Worm (Caenorhabditis elegans) whole organism, mixed stage, embryonic: ENCODE data around the gene str-102.

Experiments used
- M03D4.4 ChIP-seq: sonication (generic microtip); optimal IDR thresholded peaks from 2 replicates; lab custom pipeline; 2017; ENCODE audit warnings: mild to moderate bottlenecking, missing genetic modification characterization, missing compliant biosample characterization
- bed-3 ChIP-seq: fragments of 200-800 bp; sonication (Bioruptor generic); optimal IDR thresholded peaks from 3 replicates; lab custom pipeline; 2018; ENCODE audit warnings: mild to moderate bottlenecking, missing genetic modification characterization, moderate library complexity, missing compliant biosample characterization
- drap-1 ChIP-seq: fragments of 200-800 bp; sonication (Bioruptor generic); optimal IDR thresholded peaks from 3 replicates; lab custom pipeline; 2018; ENCODE audit warnings: mild to moderate bottlenecking, missing genetic modification characterization, missing compliant biosample characterization
- flh-1 ChIP-seq: fragments of 200-800 bp; sonication (Bioruptor generic); optimal IDR thresholded peaks from 2 replicates; lab custom pipeline; 2018; ENCODE audit warnings: mild to moderate bottlenecking, missing genetic modification characterization, moderate library complexity, missing compliant biosample characterization
- ham-2 ChIP-seq: fragments of 200-800 bp; sonication (Bioruptor generic); optimal IDR thresholded peaks from 2 replicates; lab custom pipeline; 2018; ENCODE audit warnings: mild to moderate bottlenecking, missing genetic modification characterization, missing compliant biosample characterization
- lin-13 ChIP-seq: fragments of 150-350 bp; optimal IDR thresholded peaks from 2 replicates; lab custom pipeline; 2014; ENCODE audit warnings: missing biosample characterization, missing genetic modification characterization
- lsy-2 ChIP-seq: fragments of 150-350 bp; optimal IDR thresholded peaks from 2 replicates; lab custom pipeline; 2014; ENCODE audit warnings: missing biosample characterization, missing genetic modification characterization
- mep-1 ChIP-seq: fragments of 150-350 bp; optimal IDR thresholded peaks from 2 replicates; lab custom pipeline; 2017; ENCODE audit warnings: missing biosample characterization, missing genetic modification reagents, missing genetic modification characterization, inconsistent platforms
- mls-2 ChIP-seq: sonication (generic microtip); optimal IDR thresholded peaks from 2 replicates; lab custom pipeline; 2016; ENCODE audit warnings: mild to moderate bottlenecking, missing genetic modification characterization, moderate library complexity, missing compliant biosample characterization
- nhr-28 ChIP-seq: fragments of 150-350 bp; optimal IDR thresholded peaks from 2 replicates; lab custom pipeline; 2014; ENCODE audit warnings: missing biosample characterization, missing genetic modification characterization
- nhr-76 ChIP-seq: sonication (generic microtip); optimal IDR thresholded peaks from 2 replicates; lab custom pipeline; 2017; ENCODE audit warnings: missing biosample characterization, missing genetic modification characterization
- snpc-4 ChIP-seq: fragments of 150-350 bp; optimal IDR thresholded peaks from 2 replicates; lab custom pipeline; 2014; ENCODE audit warnings: missing biosample characterization, missing genetic modification characterization
- sptf-1 ChIP-seq: sonication (generic microtip); optimal IDR thresholded peaks from 2 replicates; lab custom pipeline; 2017; ENCODE audit warnings: mild to moderate bottlenecking, missing genetic modification characterization, moderate library complexity, missing compliant biosample characterization
- tbx-8 ChIP-seq: fragments of 200-800 bp; sonication (Bioruptor generic); optimal IDR thresholded peaks from 2 replicates; lab custom pipeline; 2018; ENCODE audit warnings: mild to moderate bottlenecking, missing genetic modification characterization, moderate library complexity, missing compliant biosample characterization
- unc-39 ChIP-seq: fragments of 150-350 bp; optimal IDR thresholded peaks from 2 replicates; lab custom pipeline; 2014; ENCODE audit warnings: missing biosample characterization, missing genetic modification characterization
- unc-62 ChIP-seq: fragments of 150-350 bp; optimal IDR thresholded peaks from 2 replicates; lab custom pipeline; 2014; ENCODE audit warnings: missing biosample characterization, missing genetic modification reagents, missing genetic modification characterization
- ztf-11 ChIP-seq: fragments of 150-350 bp; optimal IDR thresholded peaks from 2 replicates; lab custom pipeline; 2014; ENCODE audit warnings: missing biosample characterization, missing genetic modification characterization

str-102 gene

DNA sequence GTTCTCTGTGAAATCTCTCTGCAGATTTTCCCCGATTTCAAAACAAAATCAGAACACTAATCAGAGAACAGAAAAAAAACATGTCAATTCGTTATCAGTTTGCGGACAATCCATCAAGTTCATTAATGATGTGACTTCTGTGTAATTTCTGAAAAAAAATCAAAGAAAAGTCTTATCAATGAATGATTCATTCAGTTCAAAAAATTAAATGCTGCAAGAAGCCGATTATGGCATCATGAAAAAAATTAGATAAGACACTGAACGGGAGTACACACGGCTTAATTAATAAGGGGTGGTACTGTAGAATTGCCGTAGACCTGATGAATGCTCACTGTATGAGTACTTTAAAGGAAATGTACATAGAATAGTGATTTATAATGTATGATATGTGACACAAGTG, 51.3 kb downstream of the str-102 start:
- TF ChIP-seq mls-2, result no peak
- TF ChIP-seq sptf-1 (tag; lab: Kevin White, UChicago), result no peak
- no peak for TF ChIP-seq ztf-11 (tag; lab: Kevin White, UChicago)
- TF ChIP-seq ham-2 (GFP tag; lab: Kevin White, UChicago), result no peak
- TF ChIP-seq unc-39 (tag; lab: Kevin White, UChicago), result no peak
- TF ChIP-seq unc-62 (GFP tag; lab: Kevin White, UChicago), result no peak
- TF ChIP-seq mep-1, result no peak
- no peak for TF ChIP-seq nhr-76 (tag; lab: Kevin White, UChicago)
- no peak for TF ChIP-seq bed-3 (GFP tag; lab: Kevin White, UChicago)
- no peak for TF ChIP-seq flh-1 (GFP tag; lab: Kevin White, UChicago)
- TF ChIP-seq M03D4.4 (tag; lab: Kevin White, UChicago), result no peak
- no peak for TF ChIP-seq lin-13 (tag; lab: Kevin White, UChicago)
- no peak for TF ChIP-seq nhr-28 (tag; lab: Kevin White, UChicago)
- TF ChIP-seq lsy-2 (tag; lab: Kevin White, UChicago), result no peak
- TF ChIP-seq tbx-8 (GFP tag; lab: Kevin White, UChicago), result no peak
- no peak for TF ChIP-seq drap-1 (GFP tag; lab: Kevin White, UChicago)
- TF ChIP-seq snpc-4, result no peak
